Fruit fly (Drosophila melanogaster) whole organism, wandering third instar larva: ENCODE measurements around the gene CG10864.

Experiments used
- Abd-B ChIP-seq: fragments of >200 bp; optimal IDR thresholded peaks from 2 replicates; lab custom pipeline; 2017; ENCODE audit warnings: missing biosample characterization, missing genetic modification characterization
- Dfd ChIP-seq: fragments of >200 bp; optimal IDR thresholded peaks from 2 replicates; lab custom pipeline; 2017; ENCODE audit warnings: missing biosample characterization, missing genetic modification characterization
- Hr78 ChIP-seq: fragments of >200 bp; optimal IDR thresholded peaks from 2 replicates; lab custom pipeline; 2017; ENCODE audit warnings: missing biosample characterization, missing genetic modification characterization
- Vsx2 ChIP-seq: fragments of 200-300, 225-300 bp; sonication (Bioruptor generic); optimal IDR thresholded peaks from 2 replicates; lab custom pipeline; 2018; ENCODE audit warnings: missing biosample characterization, missing genetic modification characterization; ENCODE audit not compliant: partially characterized antibody
- dl ChIP-seq, 2 experiments: fragments of 175-275, 200-275 bp in 1 of 2; fragments of 200-275 bp in 1 of 2; sonication (Bioruptor generic); optimal IDR thresholded peaks; lab custom pipeline; 2018; ENCODE audit warnings: mild to moderate bottlenecking in 2 of 2, missing biosample characterization in 2 of 2, missing genetic modification characterization in 2 of 2, moderate library complexity in 2 of 2; ENCODE audit not compliant: partially characterized antibody in 2 of 2, insufficient read depth in 1 of 2
- jim ChIP-seq: fragments of 175-275, 200-325 bp; sonication (Bioruptor generic); optimal IDR thresholded peaks from 2 replicates; lab custom pipeline; 2016; ENCODE audit warnings: missing biosample characterization, mild to moderate bottlenecking, missing genetic modification characterization
- sv ChIP-seq: fragments of 200-800 bp; sonication (Bioruptor generic); optimal IDR thresholded peaks from 3 replicates; lab custom pipeline; 2016; ENCODE audit warnings: missing biosample characterization, missing genetic modification characterization

DNA sequence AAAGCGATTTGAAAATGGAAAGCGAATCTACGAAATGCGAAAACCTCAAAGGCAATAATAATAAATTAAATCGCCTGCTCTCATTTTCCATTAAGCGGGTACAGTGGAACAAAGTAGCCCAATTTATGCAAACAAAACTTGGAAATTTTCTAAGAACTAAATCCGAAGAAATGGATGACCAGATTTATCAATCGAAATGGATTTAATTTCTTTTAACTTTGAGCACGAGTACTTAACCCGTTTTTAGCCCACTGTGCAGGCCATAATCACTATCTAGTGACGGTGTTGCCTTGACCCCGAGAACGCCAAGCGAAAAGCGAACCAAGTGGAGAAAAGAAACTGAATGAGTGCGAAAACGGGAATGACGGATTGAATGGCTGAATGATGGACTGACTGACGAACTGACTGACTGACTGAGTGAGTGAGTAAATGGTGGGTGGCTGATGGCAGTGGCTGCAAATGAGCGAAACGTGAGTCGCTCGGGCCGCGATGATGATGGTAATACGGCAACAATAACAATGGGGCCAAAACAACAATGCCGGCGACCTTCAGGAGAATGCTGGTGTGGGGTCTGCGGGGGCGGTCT is 44.9 kb upstream of the CG10864 start:
- no peak for TF ChIP-seq Abd-B
- peak; percentile 18 for TF ChIP-seq sv (GFP tag; lab: Kevin White, UChicago)
- TF ChIP-seq jim: no peak
- TF ChIP-seq Vsx2 (GFP tag; lab: Kevin White, UChicago): no peak
- no peak for TF ChIP-seq Hr78 (GFP tag; lab: Kevin White, UChicago)
- TF ChIP-seq dl (GFP tag; optimal IDR thresholded peaks at IDR 0.05; lab: Kevin White, UChicago; ENCODE audit: insufficient read depth in 1 of 2, partially characterized antibody in 2 of 2): no peak
- TF ChIP-seq Dfd (GFP tag; lab: Kevin White, UChicago): no peak
